Worm (Caenorhabditis elegans) whole organism, L4 larva: ENCODE results near the gene dkf-2.

Experiments
- F10B5.3 ChIP-seq: sonication (generic microtip); optimal IDR thresholded peaks from 2 replicates; lab custom pipeline; 2016; ENCODE audit warnings: mild to moderate bottlenecking, missing genetic modification characterization, missing compliant biosample characterization
- Y5F2A.4 ChIP-seq: fragments of 200-800 bp; sonication (Bioruptor generic); optimal IDR thresholded peaks from 2 replicates; lab custom pipeline; 2018; ENCODE audit warnings: mild to moderate bottlenecking, missing genetic modification characterization, missing compliant biosample characterization
- Y75B8A.6 ChIP-seq: fragments of 200-800 bp; sonication (Bioruptor generic); IDR thresholded peaks from 2 replicates; pipeline ENCODE4 v1.3.6; 2022; ENCODE audit warnings: missing genetic modification reagents, missing genetic modification characterization, missing compliant biosample characterization
- ZK337.2 ChIP-seq: fragments of 200-800 bp; sonication (Bioruptor generic); IDR thresholded peaks from 2 replicates; pipeline ENCODE4 v1.3.6; 2022; ENCODE audit warnings: missing genetic modification reagents, missing genetic modification characterization, missing compliant biosample characterization
- aha-1 ChIP-seq: fragments of 150-350 bp; peaks from one replicate; lab custom pipeline; 2014; ENCODE audit warnings: missing biosample characterization, missing genetic modification characterization
- aly-2 ChIP-seq: sonication (generic microtip); optimal IDR thresholded peaks from 2 replicates; lab custom pipeline; 2018; ENCODE audit warnings: missing biosample characterization, missing genetic modification characterization
- ama-1 ChIP-seq: fragments of 150-350 bp; optimal IDR thresholded peaks from 2 replicates; lab custom pipeline; 2014; ENCODE audit warnings: inconsistent platforms, mixed read lengths
- arid-1 ChIP-seq: fragments of 200-800 bp; sonication (Bioruptor generic); conservative IDR thresholded peaks from 2 replicates; pipeline ENCODE4 v1.3.6; 2022; ENCODE audit warnings: missing genetic modification reagents, missing genetic modification characterization, missing compliant biosample characterization
- attf-4 ChIP-seq: sonication (generic microtip); optimal IDR thresholded peaks from 3 replicates; lab custom pipeline; 2017; ENCODE audit warnings: missing biosample characterization, missing genetic modification characterization
- ceh-44 ChIP-seq: fragments of 200-800 bp; sonication (Bioruptor generic); IDR thresholded peaks from 2 replicates; pipeline ENCODE4 v1.3.6; 2022; ENCODE audit warnings: missing genetic modification reagents, missing genetic modification characterization, missing compliant biosample characterization
- daf-19 ChIP-seq: fragments of 200-800 bp; sonication (Bioruptor generic); conservative IDR thresholded peaks from 2 replicates; pipeline ENCODE4 v1.3.6; 2022; ENCODE audit warnings: missing genetic modification characterization, missing compliant biosample characterization
- daf-8 ChIP-seq: fragments of 200-800 bp; sonication (Bioruptor generic); IDR thresholded peaks from 2 replicates; pipeline ENCODE4 v1.3.6; 2022; ENCODE audit warnings: missing genetic modification characterization, missing compliant biosample characterization
- dmd-6 ChIP-seq: fragments of 200-800 bp; sonication (Bioruptor generic); IDR thresholded peaks from 2 replicates; pipeline ENCODE4 v1.3.6; 2022; ENCODE audit warnings: missing genetic modification reagents, missing genetic modification characterization, missing compliant biosample characterization
- egl-43 ChIP-seq: fragments of 200-800 bp; sonication (Bioruptor generic); IDR thresholded peaks from 2 replicates; pipeline ENCODE4 v1.3.6; 2022; ENCODE audit warnings: missing genetic modification reagents, missing genetic modification characterization, missing compliant biosample characterization
- fkh-10 ChIP-seq: fragments of 150-350 bp; optimal IDR thresholded peaks from 2 replicates; lab custom pipeline; 2014; ENCODE audit warnings: missing biosample characterization, missing genetic modification reagents, missing genetic modification characterization
- fos-1 ChIP-seq: fragments of 150-350 bp; optimal IDR thresholded peaks from 2 replicates; lab custom pipeline; 2014; ENCODE audit warnings: missing biosample characterization, missing genetic modification characterization
- gei-8 ChIP-seq: fragments of 200-800 bp; sonication (Bioruptor generic); optimal IDR thresholded peaks from 2 replicates; lab custom pipeline; 2018; ENCODE audit warnings: mild to moderate bottlenecking, missing genetic modification characterization, missing compliant biosample characterization
- lin-13 ChIP-seq: fragments of 150-350 bp; optimal IDR thresholded peaks from 2 replicates; lab custom pipeline; 2014; ENCODE audit warnings: missing biosample characterization, missing genetic modification reagents, missing genetic modification characterization
- lin-15B ChIP-seq: fragments of 150-350 bp; sonication (generic microtip); optimal IDR thresholded peaks from 3 replicates; lab custom pipeline; 2014; ENCODE audit warnings: missing biosample characterization, missing genetic modification characterization
- lin-38 ChIP-seq: fragments of 200-800 bp; sonication (Bioruptor generic); IDR thresholded peaks from 2 replicates; pipeline ENCODE4 v1.3.6; 2022; ENCODE audit warnings: missing genetic modification reagents, missing genetic modification characterization, missing compliant biosample characterization
- lir-3 ChIP-seq: sonication (generic microtip); optimal IDR thresholded peaks from 2 replicates; lab custom pipeline; 2016; ENCODE audit warnings: mild to moderate bottlenecking, missing genetic modification characterization, missing compliant biosample characterization
- madf-5 ChIP-seq, 2 experiments: fragments of 200-800 bp; sonication (Bioruptor generic); IDR thresholded peaks; 2 replicates each; pipeline ENCODE4 v1.3.6; 2022; ENCODE audit warnings: missing compliant biosample characterization in 2 of 2, missing genetic modification characterization in 2 of 2
- mep-1 ChIP-seq: fragments of 150-350 bp; sonication (generic microtip); optimal IDR thresholded peaks from 3 replicates; lab custom pipeline; 2014; ENCODE audit warnings: missing biosample characterization, missing genetic modification characterization
- mxl-3 ChIP-seq: fragments of 200-800 bp; sonication (Bioruptor generic); optimal IDR thresholded peaks from 2 replicates; lab custom pipeline; 2018; ENCODE audit warnings: mild to moderate bottlenecking, missing genetic modification characterization, missing compliant biosample characterization
- nhr-10 ChIP-seq: fragments of 150-350 bp; optimal IDR thresholded peaks from 2 replicates; lab custom pipeline; 2014; ENCODE audit warnings: missing biosample characterization, missing genetic modification characterization
- nhr-102 ChIP-seq: sonication (generic microtip); optimal IDR thresholded peaks from 2 replicates; lab custom pipeline; 2016; ENCODE audit warnings: mild to moderate bottlenecking, missing genetic modification characterization, moderate library complexity, missing compliant biosample characterization
- nhr-11 ChIP-seq: fragments of 150-350 bp; optimal IDR thresholded peaks from 2 replicates; lab custom pipeline; 2014; ENCODE audit warnings: missing biosample characterization, missing genetic modification characterization
- nhr-111 ChIP-seq: fragments of 200-800 bp; sonication (Bioruptor generic); optimal IDR thresholded peaks from 2 replicates; lab custom pipeline; 2018; ENCODE audit warnings: mild to moderate bottlenecking, missing genetic modification characterization, missing compliant biosample characterization
- nhr-48 ChIP-seq: sonication (generic microtip); optimal IDR thresholded peaks from 2 replicates; lab custom pipeline; 2016; ENCODE audit warnings: mild to moderate bottlenecking, missing genetic modification characterization, missing compliant biosample characterization
- nhr-6 ChIP-seq: fragments of 150-350 bp; optimal IDR thresholded peaks from 2 replicates; lab custom pipeline; 2014; ENCODE audit warnings: missing biosample characterization, missing genetic modification characterization
- nhr-76 ChIP-seq: fragments of 150-350 bp; optimal IDR thresholded peaks from 2 replicates; lab custom pipeline; 2014; ENCODE audit warnings: missing biosample characterization, missing genetic modification characterization
- nhr-77 ChIP-seq: fragments of 150-350 bp; optimal IDR thresholded peaks from 2 replicates; lab custom pipeline; 2014; ENCODE audit warnings: missing biosample characterization, missing genetic modification characterization
- pha-4 ChIP-seq, 2 experiments: fragments of 150-350 bp in 1 of 2; fragments of 200-800 bp in 1 of 2; sonication (Bioruptor generic) in 1 of 2; IDR thresholded peaks in 1 of 2; optimal IDR thresholded peaks in 1 of 2; 2 replicates each; pipeline versions ENCODE4 v1.3.6 to Lab custom; 2014 to 2022; ENCODE audit warnings: missing genetic modification characterization in 2 of 2, missing genetic modification reagents in 2 of 2, missing biosample characterization in 1 of 2, missing compliant biosample characterization in 1 of 2
- saeg-2 ChIP-seq: fragments of 200-800 bp; sonication (Bioruptor generic); IDR thresholded peaks from 2 replicates; pipeline ENCODE4 v1.3.6; 2022; ENCODE audit warnings: missing genetic modification reagents, missing genetic modification characterization, missing compliant biosample characterization
- sdz-12 ChIP-seq: fragments of 200-800 bp; sonication (Bioruptor generic); optimal IDR thresholded peaks from 2 replicates; lab custom pipeline; 2018; ENCODE audit warnings: mild to moderate bottlenecking, missing genetic modification characterization, missing compliant biosample characterization
- snpc-1.2 ChIP-seq: fragments of 200-800 bp; sonication (Bioruptor generic); IDR thresholded peaks from 2 replicates; pipeline ENCODE4 v1.3.6; 2022; ENCODE audit warnings: missing genetic modification reagents, missing genetic modification characterization, missing compliant biosample characterization
- spr-3 ChIP-seq: fragments of 200-800 bp; sonication (Bioruptor generic); optimal IDR thresholded peaks from 2 replicates; lab custom pipeline; 2018; ENCODE audit warnings: mild to moderate bottlenecking, missing genetic modification characterization, missing compliant biosample characterization
- unc-62 ChIP-seq, 3 experiments: fragments of 150-350 bp in 1 of 3; sonication (generic microtip); optimal IDR thresholded peaks in 2 of 3; peaks in 1 of 3; 1 replicate in 1 of 3; 2 replicates in 2 of 3; lab custom pipeline; 2014 to 2017; ENCODE audit warnings: missing biosample characterization in 3 of 3, missing genetic modification characterization in 3 of 3, missing genetic modification reagents in 3 of 3, missing genotype in 1 of 3
- zag-1 ChIP-seq: fragments of 150-350 bp; optimal IDR thresholded peaks from 2 replicates; lab custom pipeline; 2014; ENCODE audit warnings: missing biosample characterization, missing genetic modification characterization
- zfp-2 ChIP-seq: sonication (generic microtip); optimal IDR thresholded peaks from 2 replicates; lab custom pipeline; 2016; ENCODE audit warnings: mild to moderate bottlenecking, missing genetic modification characterization, missing compliant biosample characterization
- zip-11 ChIP-seq: fragments of 200-800 bp; sonication (Bioruptor generic); IDR thresholded peaks from 2 replicates; pipeline ENCODE4 v1.3.6; 2022; ENCODE audit warnings: missing genetic modification characterization, missing compliant biosample characterization
- ztf-11 ChIP-seq: fragments of 150-350 bp; optimal IDR thresholded peaks from 2 replicates; lab custom pipeline; 2014; ENCODE audit warnings: missing biosample characterization, missing genetic modification characterization
- ztf-7 ChIP-seq: fragments of 150-350 bp; optimal IDR thresholded peaks from 2 replicates; lab custom pipeline; 2014; ENCODE audit warnings: missing biosample characterization, missing genetic modification characterization

dkf-2 gene

DNA sequence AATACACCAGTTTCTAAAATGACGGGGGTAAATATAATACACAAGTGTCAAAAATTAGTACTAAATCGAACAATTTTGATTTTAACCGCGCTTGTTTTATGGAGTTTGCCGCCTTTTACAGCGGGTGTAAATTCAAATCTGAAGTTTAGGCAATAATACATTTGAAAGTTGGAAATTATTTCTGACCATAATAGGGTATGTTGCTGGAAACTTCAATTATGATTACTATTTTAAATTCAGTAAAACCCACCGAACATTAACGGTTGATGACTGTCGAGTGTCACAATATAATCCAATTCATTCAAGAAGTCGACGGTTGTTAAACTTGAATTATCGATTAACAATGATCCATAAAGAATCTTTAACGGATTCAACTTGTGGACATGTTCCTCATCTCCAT is 33.6 kb upstream of the dkf-2 start:
- TF ChIP-seq ama-1 (lab: Kevin White, UChicago) (no peak), nhr-11 (tag; lab: Kevin White, UChicago) (no peak), ceh-44 (GFP tag; lab: Robert Waterston, UW) (no peak), ztf-11 (tag; lab: Kevin White, UChicago) (no peak), aly-2 (tag; lab: Kevin White, UChicago) (no peak), attf-4 (tag; lab: Kevin White, UChicago) (no peak), unc-62 (GFP tag; optimal IDR thresholded peaks at IDR 0.05 in 1 of 2; lab: Kevin White, UChicago) (peak in 1 of 2 experiments; percentile 93), unc-62 (tag; optimal IDR thresholded peaks at IDR 0.05; lab: Kevin White, UChicago) (no peak), daf-8 (GFP tag; lab: Robert Waterston, UW) (no peak), aha-1 (tag; lab: Kevin White, UChicago) (peak; percentile 22), fos-1 (no peak), Y5F2A.4 (GFP tag; lab: Kevin White, UChicago) (no peak)

DNA sequence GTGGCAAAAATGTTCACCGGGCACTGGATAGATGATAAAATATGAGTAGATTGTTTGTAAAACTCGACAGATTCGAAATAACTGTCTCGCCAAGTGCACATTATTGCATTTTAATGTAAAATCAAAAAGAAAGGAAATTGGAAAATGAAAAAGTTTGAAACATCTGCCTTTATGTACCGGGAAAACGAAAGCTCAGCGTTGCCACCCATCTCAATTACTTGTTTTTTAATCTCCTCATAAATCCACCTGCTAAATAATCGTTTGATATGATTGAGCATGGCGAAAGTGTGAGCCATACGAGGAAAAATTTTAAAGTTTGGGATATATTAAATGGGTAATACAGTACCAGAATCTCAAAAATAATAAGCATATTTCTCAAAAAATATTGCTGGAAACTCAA is 30.8 kb upstream of the dkf-2 start, which contains the start of gene srh-137:
TSS of gene srh-137 (minus strand) at position 101 of the 400 bp plus-strand sequence.
- TF ChIP-seq lin-15B (tag; lab: Kevin White, UChicago) (no peak), snpc-1.2 (GFP tag; lab: Robert Waterston, UW) (no peak), ZK337.2 (GFP tag; lab: Robert Waterston, UW) (no peak), nhr-76 (tag; lab: Kevin White, UChicago) (no peak), zfp-2 (tag; lab: Kevin White, UChicago) (no peak), F10B5.3 (tag; lab: Kevin White, UChicago) (no peak), mep-1 (no peak), saeg-2 (no peak), lin-38 (GFP tag; lab: Robert Waterston, UW) (no peak), spr-3 (GFP tag; lab: Kevin White, UChicago) (no peak), ztf-7 (no peak), fkh-10 (no peak), madf-5 (GFP tag; IDR thresholded peaks at IDR 0.05; lab: Robert Waterston, UW) (no peak), gei-8 (GFP tag; lab: Kevin White, UChicago) (no peak), arid-1 (GFP tag; lab: Robert Waterston, UW) (no peak), mxl-3 (GFP tag; lab: Kevin White, UChicago) (no peak), nhr-10 (tag; lab: Kevin White, UChicago) (no peak), nhr-102 (tag; lab: Kevin White, UChicago) (no peak), daf-8 (GFP tag; lab: Robert Waterston, UW) (no peak)

DNA sequence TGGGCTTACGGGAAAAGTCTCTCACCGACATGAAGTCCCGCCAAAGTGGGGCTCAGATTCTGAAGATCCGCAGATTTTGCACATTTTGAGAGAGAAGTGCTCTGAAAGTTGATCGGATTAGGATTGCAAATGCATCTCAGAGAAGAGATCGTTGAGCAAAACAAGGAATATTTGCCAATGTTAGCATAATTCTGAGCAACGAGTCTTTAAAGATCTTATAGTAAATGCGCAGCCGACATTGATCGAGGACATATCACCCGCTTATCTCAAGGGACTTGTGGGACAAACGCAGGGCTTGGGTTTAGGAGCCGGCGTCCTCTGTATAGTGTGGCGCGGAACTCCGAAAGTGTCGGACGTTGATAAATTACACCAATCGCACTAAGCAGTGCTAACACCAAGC is 23.7 kb upstream of the dkf-2 start, which contains the start of gene nhr-112:
TSS of gene nhr-112 (minus strand) at position 101 of the 400 bp plus-strand sequence.
- TF ChIP-seq unc-62 (GFP tag; optimal IDR thresholded peaks at IDR 0.05 in 1 of 2; lab: Kevin White, UChicago): peak in 1 of 2 experiments; percentile 90
- TF ChIP-seq unc-62 (tag; optimal IDR thresholded peaks at IDR 0.05; lab: Kevin White, UChicago): no peak
- no peak for TF ChIP-seq Y75B8A.6 (GFP tag; lab: Robert Waterston, UW)
- TF ChIP-seq, all 104 proteins: peak for 1

DNA sequence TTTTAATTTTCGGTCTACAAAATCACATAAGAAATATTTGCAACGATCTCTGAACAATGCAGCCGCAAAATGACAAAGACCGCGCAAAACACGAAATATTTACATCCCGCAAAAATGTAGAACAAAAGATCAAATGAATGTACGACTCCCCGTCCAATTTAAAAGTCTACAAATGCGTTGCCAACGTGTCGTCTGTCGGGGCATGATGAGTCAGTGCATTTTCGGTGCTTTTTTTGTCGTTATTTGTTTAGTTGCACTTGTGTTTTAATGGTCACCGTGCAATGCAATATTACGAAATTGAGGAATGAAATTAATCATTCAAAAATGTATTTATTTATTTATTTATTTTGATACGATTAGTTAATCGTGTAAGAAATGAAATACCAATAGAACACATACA is 22.8 kb upstream of the dkf-2 start:
- TF ChIP-seq nhr-77 (tag; lab: Kevin White, UChicago): no peak
- no peak for TF ChIP-seq lin-13 (GFP tag; lab: Kevin White, UChicago)
- TF ChIP-seq lir-3 (tag; lab: Kevin White, UChicago): no peak
- no peak for TF ChIP-seq nhr-6 (tag; lab: Kevin White, UChicago)
- TF ChIP-seq nhr-48 (tag; lab: Kevin White, UChicago): peak; percentile 7
- TF ChIP-seq sdz-12: no peak
- no peak for TF ChIP-seq pha-4 (GFP tag; IDR thresholded peaks at IDR 0.05; lab: Robert Waterston, UW)
- peak; percentile 81 for TF ChIP-seq pha-4 (tag; optimal IDR thresholded peaks at IDR 0.05; lab: Kevin White, UChicago)
- no peak for TF ChIP-seq fos-1
- TF ChIP-seq zag-1: no peak
- no peak for TF ChIP-seq nhr-111 (GFP tag; lab: Kevin White, UChicago)
- TF ChIP-seq Y75B8A.6 (GFP tag; lab: Robert Waterston, UW): no peak
- TF ChIP-seq zip-11 (GFP tag; lab: Robert Waterston, UW): no peak
- TF ChIP-seq daf-8 (GFP tag; lab: Robert Waterston, UW): no peak
- peak; percentile 22; the same call in 1 of the 2 replicates for TF ChIP-seq dmd-6 (GFP tag; lab: Robert Waterston, UW)
- no peak for TF ChIP-seq egl-43
- no peak for TF ChIP-seq daf-19
- TF ChIP-seq, all 104 proteins: peak for 3
